Worm (Caenorhabditis elegans): ENCODE results near the gene pup-2.

The pup-2 gene

ce11 chrIII:5155393-5155792 lies 30.3 kb upstream of the pup-2 start:
- TF ChIP-seq Y79H2A.3 (GFP tag; conservative IDR thresholded peaks at IDR 0.05) (0 out of 2 replicates have a peak, but pooled peaks have one; percentile 31), mes-4 (tag; optimal IDR thresholded peaks at IDR 0.05) (no peak), F49E8.2 (tag; optimal IDR thresholded peaks at IDR 0.05; ENCODE audit: insufficient read depth) (peak; percentile 57), nhr-179 (tag; optimal IDR thresholded peaks at IDR 0.05) (no peak), unc-130 (GFP tag; optimal IDR thresholded peaks at IDR 0.05) (no peak), xnd-1 (tag; optimal IDR thresholded peaks at IDR 0.05) (no peak), ztf-26 (tag; optimal IDR thresholded peaks at IDR 0.05) (no peak), dpl-1 (GFP tag; optimal IDR thresholded peaks at IDR 0.05) (no peak), nhr-80 (tag; optimal IDR thresholded peaks at IDR 0.05) (no peak), F10E7.11 (tag; optimal IDR thresholded peaks at IDR 0.05) (no peak), Y53G8AR.9 (GFP tag; conservative IDR thresholded peaks at IDR 0.05) (peak; percentile 54; the same call in 1 of the 2 replicates), lin-35 (GFP tag; optimal IDR thresholded peaks at IDR 0.05) (no peak), Y56A3A.18 (GFP tag; IDR thresholded peaks at IDR 0.05) (0 out of 2 replicates have a peak, but pooled peaks have one; percentile 41), lin-54 (GFP tag; optimal IDR thresholded peaks at IDR 0.05) (no peak), lsl-1 (GFP tag; optimal IDR thresholded peaks at IDR 0.05) (peak; percentile 2), Y53F4B.3 (GFP tag; IDR thresholded peaks at IDR 0.05) (no peak), nhr-120 (GFP tag; IDR thresholded peaks at IDR 0.05) (no peak), lir-1 (GFP tag; conservative IDR thresholded peaks at IDR 0.05) (no peak), madf-8 (GFP tag; conservative IDR thresholded peaks at IDR 0.05) (no peak), tlf-1 (GFP tag; optimal IDR thresholded peaks at IDR 0.05) (no peak), hlh-12 (tag; optimal IDR thresholded peaks at IDR 0.05) (no peak), bed-1 (GFP tag; IDR thresholded peaks at IDR 0.05) (no peak), gei-17 (GFP tag; optimal IDR thresholded peaks at IDR 0.05) (no peak)

ce11 chrIII:5158674-5159073 lies 27.0 kb upstream of the pup-2 start, which contains the start of gene oxy-4:
Gene oxy-4 (minus strand): TSS chrIII:5158774.
- no peak for TF ChIP-seq zim-3 (tag; optimal IDR thresholded peaks at IDR 0.05)
- TF ChIP-seq sea-2 (GFP tag; IDR thresholded peaks at IDR 0.05): no peak

DNA sequence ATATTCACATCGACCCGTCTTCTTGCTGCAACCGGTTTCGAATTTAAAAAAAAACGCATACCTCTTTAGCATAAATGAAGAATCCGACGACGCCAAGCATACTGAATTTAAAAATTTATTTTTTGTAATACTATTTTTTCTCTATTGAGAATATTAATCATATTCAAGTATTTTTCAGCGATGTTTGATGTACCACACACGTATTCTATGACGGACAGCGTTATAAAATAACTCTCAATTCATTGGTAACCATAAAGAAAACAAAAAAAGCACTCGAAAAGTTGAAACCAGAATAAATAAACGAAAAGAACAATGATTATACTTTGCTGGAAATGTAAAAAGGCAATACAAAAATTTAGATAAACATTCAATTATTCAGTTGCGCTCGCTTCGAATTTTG lies 26.2 kb upstream of the pup-2 start, which contains the start of gene T10F2.5:
Gene T10F2.5, minus strand, starts transcription at position 101 of the 400 bp plus-strand sequence.
- peak; percentile 14 for TF ChIP-seq hrde-1 (tag; optimal IDR thresholded peaks at IDR 0.05; ENCODE audit: borderline replicate concordance)
- TF ChIP-seq somi-1 (GFP tag; optimal IDR thresholded peaks at IDR 0.05): no peak

- TF ChIP-seq ztf-3 (GFP tag; optimal IDR thresholded peaks at IDR 0.05) (no peak), F23B12.7 (tag; optimal IDR thresholded peaks at IDR 0.05; ENCODE audit: insufficient read depth) (no peak), nhr-120 (GFP tag; IDR thresholded peaks at IDR 0.05) (no peak), sdz-38 (tag; optimal IDR thresholded peaks at IDR 0.05) (no peak), lin-40 (tag; optimal IDR thresholded peaks at IDR 0.05) (no peak), Y56A3A.18 (GFP tag; IDR thresholded peaks at IDR 0.05) (no peak), let-526 (GFP tag; IDR thresholded peaks at IDR 0.05) (no peak), B0035.1 (tag; optimal IDR thresholded peaks at IDR 0.05) (no peak), nfya-1 (tag; optimal IDR thresholded peaks at IDR 0.05; ENCODE audit: borderline replicate concordance, insufficient read depth) (no peak), ztf-6 (GFP tag; IDR thresholded peaks at IDR 0.05) (no peak), nhr-90 (tag; optimal IDR thresholded peaks at IDR 0.05) (no peak)
Measured at ce11 chrIII:5160803-5161202, 24.9 kb upstream of the pup-2 start.

All from whole organism, young adult.